Worm (Caenorhabditis elegans) whole organism, L2 larva: Measurements from ENCODE around the gene glr-7.

Experiments used
- ZK546.5 ChIP-seq: sonication (generic microtip); optimal IDR thresholded peaks from 2 replicates; lab custom pipeline; 2017; ENCODE audit warnings: missing biosample characterization, missing genetic modification characterization
- aly-2 ChIP-seq: fragments of 150-350 bp; optimal IDR thresholded peaks from 2 replicates; lab custom pipeline; 2014; ENCODE audit warnings: missing biosample characterization, missing genetic modification characterization
- ama-1 ChIP-seq: fragments of 150-350 bp; optimal IDR thresholded peaks from 2 replicates; lab custom pipeline; 2018; ENCODE audit warnings: inconsistent platforms
- ceh-82 ChIP-seq: fragments of 150-350 bp; optimal IDR thresholded peaks from 2 replicates; lab custom pipeline; 2014; ENCODE audit warnings: missing biosample characterization, missing genetic modification characterization
- elt-3 ChIP-seq: sonication (generic microtip); optimal IDR thresholded peaks from 2 replicates; lab custom pipeline; 2017; ENCODE audit warnings: missing biosample characterization, missing genetic modification characterization
- fos-1 ChIP-seq: fragments of 150-350 bp; optimal IDR thresholded peaks from 2 replicates; lab custom pipeline; 2014; ENCODE audit warnings: missing biosample characterization, missing genetic modification characterization
- lin-13 ChIP-seq: fragments of 150-350 bp; optimal IDR thresholded peaks from 2 replicates; lab custom pipeline; 2014; ENCODE audit warnings: missing biosample characterization, missing genetic modification reagents, missing genetic modification characterization
- lin-39 ChIP-seq: fragments of 150-350 bp; optimal IDR thresholded peaks from 2 replicates; lab custom pipeline; 2014; ENCODE audit warnings: missing biosample characterization, missing genetic modification reagents, missing genetic modification characterization
- mdl-1 ChIP-seq, 2 experiments: fragments of 150-350 bp in 1 of 2; sonication (generic microtip) in 1 of 2; optimal IDR thresholded peaks; 2 replicates each; lab custom pipeline; 2017; ENCODE audit warnings: missing biosample characterization in 2 of 2, missing genetic modification characterization in 2 of 2
- nhr-10 ChIP-seq: sonication (generic microtip); optimal IDR thresholded peaks from 2 replicates; lab custom pipeline; 2017; ENCODE audit warnings: missing biosample characterization, missing genetic modification characterization
- sma-3 ChIP-seq: sonication (generic microtip); optimal IDR thresholded peaks from 2 replicates; lab custom pipeline; 2016; ENCODE audit warnings: missing genetic modification reagents, missing genetic modification characterization, missing compliant biosample characterization
- snpc-4 ChIP-seq: fragments of 150-350 bp; optimal IDR thresholded peaks from 2 replicates; lab custom pipeline; 2014; ENCODE audit warnings: missing biosample characterization, missing genetic modification characterization
- unc-55 ChIP-seq: fragments of 150-350 bp; sonication (generic microtip); optimal IDR thresholded peaks from 3 replicates; lab custom pipeline; 2014; ENCODE audit warnings: missing biosample characterization, missing genetic modification reagents, missing genetic modification characterization
- zag-1 ChIP-seq: fragments of 150-350 bp; optimal IDR thresholded peaks from 2 replicates; lab custom pipeline; 2014; ENCODE audit warnings: missing biosample characterization, missing genetic modification characterization

DNA sequence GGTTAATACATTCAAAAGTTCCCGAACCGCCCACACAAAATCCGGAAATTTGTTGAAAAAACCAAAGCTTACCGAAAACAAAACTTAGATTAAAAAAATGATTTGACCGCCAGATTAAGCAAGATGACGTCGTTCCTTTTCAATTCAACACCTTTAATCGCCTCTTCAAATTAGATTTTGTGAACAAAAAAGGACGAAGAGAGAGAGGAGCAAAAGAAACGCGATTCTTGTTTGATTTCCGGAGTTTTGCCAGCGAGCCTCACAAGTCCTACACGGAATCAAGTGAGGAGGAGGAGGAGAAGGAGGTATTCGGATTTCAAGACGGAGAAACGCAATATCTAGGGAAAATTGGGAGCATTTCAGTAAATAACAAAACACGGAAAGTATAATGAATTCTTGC is 37.8 kb upstream of the glr-7 start:
- TF ChIP-seq nhr-10 (tag; lab: Kevin White, UChicago) (no peak), unc-55 (GFP tag; lab: Kevin White, UChicago) (no peak), aly-2 (tag; lab: Kevin White, UChicago) (no peak), elt-3 (tag; lab: Kevin White, UChicago) (no peak), fos-1 (tag; lab: Kevin White, UChicago) (no peak), ama-1 (lab: Kevin White, UChicago) (no peak), lin-39 (tag; lab: Kevin White, UChicago) (no peak), ceh-82 (tag; lab: Kevin White, UChicago) (no peak), sma-3 (GFP tag; lab: Kevin White, UChicago) (no peak), snpc-4 (tag; lab: Kevin White, UChicago) (no peak), lin-13 (no peak), zag-1 (tag; lab: Kevin White, UChicago) (no peak), ZK546.5 (tag; lab: Kevin White, UChicago) (no peak), mdl-1 (tag; optimal IDR thresholded peaks at IDR 0.05; lab: Kevin White, UChicago) (no peak)
